Worm (Caenorhabditis elegans): ENCODE results near the gene set-11.

The set-11 gene

ce11 chrII:2735644-2736043 lies 43.3 kb upstream of the set-11 start:
- TF ChIP-seq ceh-48 (tag; optimal IDR thresholded peaks at IDR 0.05) (no peak), ceh-31 (tag; optimal IDR thresholded peaks at IDR 0.05) (no peak)

ce11 chrII:2735192-2735591 lies 42.8 kb upstream of the set-11 start, which contains the start of gene wdr-31:
Gene wdr-31 (minus strand): TSS chrII:2735292.
- no peak for TF ChIP-seq pqm-1 (tag; optimal IDR thresholded peaks at IDR 0.05)
- TF ChIP-seq zip-5 (tag; optimal IDR thresholded peaks at IDR 0.05) = no peak
- no peak for TF ChIP-seq nfya-1 (tag; optimal IDR thresholded peaks at IDR 0.05)
- no peak for TF ChIP-seq ceh-2 (tag; optimal IDR thresholded peaks at IDR 0.05)
- no peak for TF ChIP-seq K09A11.1 (tag; optimal IDR thresholded peaks at IDR 0.05; ENCODE audit: insufficient read depth)
- no peak for TF ChIP-seq ahr-1 (tag; optimal IDR thresholded peaks at IDR 0.05)
- no peak for TF ChIP-seq ceh-14 (tag; optimal IDR thresholded peaks at IDR 0.05)
- no peak for TF ChIP-seq ref-2 (tag; optimal IDR thresholded peaks at IDR 0.05)
- TF ChIP-seq syd-9 (tag; optimal IDR thresholded peaks at IDR 0.05) = no peak
- no peak for TF ChIP-seq hlh-6 (tag; optimal IDR thresholded peaks at IDR 0.05)

ce11 chrII:2734735-2735134 lies 42.4 kb upstream of the set-11 start:
- TF ChIP-seq nfya-1 (tag; optimal IDR thresholded peaks at IDR 0.05) = peak; percentile 49
- no peak for TF ChIP-seq hlh-6 (tag; optimal IDR thresholded peaks at IDR 0.05)

- peak; percentile 82 for TF ChIP-seq dve-1 (tag; optimal IDR thresholded peaks at IDR 0.05)
- TF ChIP-seq pag-3 (tag; optimal IDR thresholded peaks at IDR 0.05; ENCODE audit: borderline replicate concordance) = no peak
- no peak for TF ChIP-seq gmeb-2 (tag; optimal IDR thresholded peaks at IDR 0.05)
- TF ChIP-seq pqm-1 (tag; optimal IDR thresholded peaks at IDR 0.05) = no peak
Observed at ce11 chrII:2734266-2734665, 41.9 kb upstream of the set-11 start.

- TF ChIP-seq zip-5 (tag; optimal IDR thresholded peaks at IDR 0.05) (no peak), unc-42 (tag; optimal IDR thresholded peaks at IDR 0.05) (peak; percentile 34)
Observed at ce11 chrII:2730647-2731046, 38.3 kb upstream of the set-11 start.

ce11 chrII:2726774-2727173 lies 34.4 kb upstream of the set-11 start:
- TF ChIP-seq ceh-24 (tag; optimal IDR thresholded peaks at IDR 0.05) (no peak), unc-55 (GFP tag; optimal IDR thresholded peaks at IDR 0.05) (peak; percentile 52)

- TF ChIP-seq ets-4 (tag; optimal IDR thresholded peaks at IDR 0.05) (no peak), hlh-15 (tag; optimal IDR thresholded peaks at IDR 0.05) (no peak), C08G9.2 (tag; optimal IDR thresholded peaks at IDR 0.05) (no peak), zip-5 (tag; optimal IDR thresholded peaks at IDR 0.05) (no peak), Y22D7AL.16 (tag; optimal IDR thresholded peaks at IDR 0.05) (no peak), pha-4 (tag; optimal IDR thresholded peaks at IDR 0.05) (no peak), ztf-16 (tag; optimal IDR thresholded peaks at IDR 0.05) (no peak), ceh-48 (tag; optimal IDR thresholded peaks at IDR 0.05) (no peak), ceh-24 (tag; optimal IDR thresholded peaks at IDR 0.05) (no peak), pros-1 (tag; optimal IDR thresholded peaks at IDR 0.05) (no peak), F13H6.1 (tag; optimal IDR thresholded peaks at IDR 0.05) (no peak)
Observed at ce11 chrII:2725561-2725960, 33.2 kb upstream of the set-11 start, which contains the start of the genes T05A8.11 and nep-2. Gene T05A8.11 (minus strand): TSS chrII:2725661. Gene nep-2 (minus strand): TSS chrII:2725752.

ce11 chrII:2721992-2722391 lies 29.6 kb upstream of the set-11 start:
- TF ChIP-seq hlh-8 (tag; optimal IDR thresholded peaks at IDR 0.05) (no peak), F13H6.1 (tag; optimal IDR thresholded peaks at IDR 0.05) (no peak), elt-2 (tag; optimal IDR thresholded peaks at IDR 0.05) (no peak), tbx-7 (tag; optimal IDR thresholded peaks at IDR 0.05) (no peak), ceh-18 (tag; optimal IDR thresholded peaks at IDR 0.05) (no peak), unc-3 (GFP tag; conservative IDR thresholded peaks at IDR 0.05) (no peak), unc-3 (tag; optimal IDR thresholded peaks at IDR 0.05) (no peak), pha-2 (tag; optimal IDR thresholded peaks at IDR 0.05) (no peak), pha-4 (tag; optimal IDR thresholded peaks at IDR 0.05) (no peak), che-1 (tag; optimal IDR thresholded peaks at IDR 0.05) (no peak), fax-1 (tag; optimal IDR thresholded peaks at IDR 0.05) (no peak)
